Worm (Caenorhabditis elegans) whole organism, L1 larva: ENCODE data around the gene txdc-12.1.

Source experiments
- C34B4.2 ChIP-seq: sonication (generic microtip); optimal IDR thresholded peaks from 2 replicates; lab custom pipeline; 2017; ENCODE audit warnings: mild to moderate bottlenecking, missing genetic modification characterization, missing compliant biosample characterization
- Y116A8C.19 ChIP-seq: sonication (generic microtip); optimal IDR thresholded peaks from 2 replicates; lab custom pipeline; 2016; ENCODE audit warnings: missing compliant biosample characterization, missing genetic modification characterization, borderline replicate concordance
- alr-1 ChIP-seq: fragments of 200-800 bp; sonication (Bioruptor generic); optimal IDR thresholded peaks from 2 replicates; lab custom pipeline; 2018; ENCODE audit warnings: borderline replicate concordance, mild to moderate bottlenecking, missing genetic modification characterization, missing compliant biosample characterization
- ama-1 ChIP-seq: fragments of 150-350 bp; optimal IDR thresholded peaks from 2 replicates; lab custom pipeline; 2014
- blmp-1 ChIP-seq: fragments of 150-350 bp; optimal IDR thresholded peaks from 2 replicates; lab custom pipeline; 2014; ENCODE audit warnings: missing biosample characterization, missing genetic modification characterization
- ceh-8 ChIP-seq: fragments of 200-800 bp; sonication (Bioruptor generic); optimal IDR thresholded peaks from 2 replicates; lab custom pipeline; 2018; ENCODE audit warnings: mild to moderate bottlenecking, missing genetic modification characterization, moderate library complexity, missing compliant biosample characterization
- dpl-1 ChIP-seq, 3 experiments: fragments of 150-350 bp in 2 of 3; sonication (generic microtip) in 1 of 3; optimal IDR thresholded peaks; 2 replicates each; lab custom pipeline; 2014 to 2017; ENCODE audit warnings: missing biosample characterization in 3 of 3, missing genetic modification characterization in 3 of 3, missing genetic modification reagents in 3 of 3
- dsc-1 ChIP-seq: sonication (generic microtip); optimal IDR thresholded peaks from 2 replicates; lab custom pipeline; 2016; ENCODE audit warnings: mild to moderate bottlenecking, missing genetic modification characterization, missing compliant biosample characterization
- efl-1 ChIP-seq, 4 experiments: fragments of 150-350 bp; optimal IDR thresholded peaks in 3 of 4; peaks in 1 of 4; 1 replicate in 1 of 4; 2 replicates in 3 of 4; lab custom pipeline; 2014; ENCODE audit warnings: missing biosample characterization in 2 of 4, missing genetic modification characterization in 2 of 4, missing genetic modification reagents in 2 of 4
- efl-3 ChIP-seq: fragments of 200-800 bp; sonication (Bioruptor generic); optimal IDR thresholded peaks from 2 replicates; lab custom pipeline; 2018; ENCODE audit warnings: mild to moderate bottlenecking, missing genetic modification characterization, missing compliant biosample characterization
- egl-13 ChIP-seq: sonication (generic microtip); optimal IDR thresholded peaks from 2 replicates; lab custom pipeline; 2016; ENCODE audit warnings: missing genotype, missing genetic modification reagents, missing genetic modification characterization, missing compliant biosample characterization
- elt-2 ChIP-seq: sonication (generic microtip); optimal IDR thresholded peaks from 2 replicates; lab custom pipeline; 2016; ENCODE audit warnings: missing genetic modification characterization, mild to moderate bottlenecking, inconsistent platforms, missing compliant biosample characterization, missing genetic modification reagents
- elt-3 ChIP-seq, 6 experiments: fragments of 150-350 bp in 1 of 6; sonication (generic microtip); optimal IDR thresholded peaks; 2 replicates each; lab custom pipeline; 2017 to 2018; ENCODE audit warnings: missing biosample characterization in 6 of 6, missing genetic modification characterization in 6 of 6, inconsistent platforms in 1 of 6
- ets-5 ChIP-seq: fragments of 200-800 bp; sonication (Bioruptor generic); IDR thresholded peaks from 2 replicates; pipeline ENCODE4 v1.3.6; 2022; ENCODE audit warnings: missing genetic modification characterization, missing compliant biosample characterization
- fkh-10 ChIP-seq: sonication (generic microtip); optimal IDR thresholded peaks from 2 replicates; lab custom pipeline; 2017; ENCODE audit warnings: missing biosample characterization, missing genetic modification reagents, missing genetic modification characterization
- fkh-8 ChIP-seq: sonication (generic microtip); optimal IDR thresholded peaks from 2 replicates; lab custom pipeline; 2016; ENCODE audit warnings: mild to moderate bottlenecking, missing genetic modification characterization, missing compliant biosample characterization
- hlh-17 ChIP-seq: fragments of 200-800 bp; sonication (Bioruptor generic); optimal IDR thresholded peaks from 2 replicates; lab custom pipeline; 2018; ENCODE audit warnings: missing genetic modification characterization, mild to moderate bottlenecking, missing compliant biosample characterization, moderate library complexity, borderline replicate concordance
- hlh-4 ChIP-seq: sonication (generic microtip); optimal IDR thresholded peaks from 2 replicates; lab custom pipeline; 2016; ENCODE audit warnings: mild to moderate bottlenecking, missing genetic modification characterization, missing compliant biosample characterization
- jun-1 ChIP-seq: fragments of 150-350 bp; optimal IDR thresholded peaks from 2 replicates; lab custom pipeline; 2014; ENCODE audit warnings: missing biosample characterization, missing genetic modification reagents, missing genetic modification characterization
- lin-14 ChIP-seq: fragments of 200-800 bp; sonication (Bioruptor generic); optimal IDR thresholded peaks from 2 replicates; lab custom pipeline; 2018; ENCODE audit warnings: mild to moderate bottlenecking, missing genetic modification characterization, moderate library complexity, missing compliant biosample characterization
- lin-15B ChIP-seq: fragments of 150-350 bp; sonication (generic microtip); optimal IDR thresholded peaks from 3 replicates; lab custom pipeline; 2014; ENCODE audit warnings: missing biosample characterization, missing genetic modification characterization
- lir-3 ChIP-seq: sonication (generic microtip); optimal IDR thresholded peaks from 2 replicates; lab custom pipeline; 2016; ENCODE audit warnings: mild to moderate bottlenecking, missing genetic modification characterization, moderate library complexity, missing compliant biosample characterization; ENCODE audit not compliant: poor library complexity
- mab-9 ChIP-seq: fragments of 200-800 bp; sonication (Bioruptor generic); IDR thresholded peaks from 2 replicates; pipeline ENCODE4 v1.3.6; 2022; ENCODE audit warnings: missing genetic modification reagents, missing genetic modification characterization, missing compliant biosample characterization
- mdl-1 ChIP-seq, 2 experiments: fragments of 150-350 bp; optimal IDR thresholded peaks; 2 replicates each; lab custom pipeline; 2014 to 2017; ENCODE audit warnings: missing biosample characterization in 2 of 2, missing genetic modification characterization in 2 of 2, inconsistent platforms in 1 of 2
- mef-2 ChIP-seq: fragments of 150-350 bp; optimal IDR thresholded peaks from 2 replicates; lab custom pipeline; 2014; ENCODE audit warnings: missing biosample characterization, missing genetic modification characterization
- mep-1 ChIP-seq: fragments of 150-350 bp; optimal IDR thresholded peaks from 2 replicates; lab custom pipeline; 2014; ENCODE audit warnings: missing biosample characterization, missing genetic modification characterization
- nhr-19 ChIP-seq: fragments of 200-800 bp; sonication (Bioruptor generic); conservative IDR thresholded peaks from 2 replicates; pipeline ENCODE4 v1.3.6; 2022; ENCODE audit warnings: missing genetic modification characterization, missing compliant biosample characterization
- nhr-20 ChIP-seq: sonication (generic microtip); optimal IDR thresholded peaks from 2 replicates; lab custom pipeline; 2016; ENCODE audit warnings: mild to moderate bottlenecking, missing genetic modification characterization, missing compliant biosample characterization
- nhr-237 ChIP-seq: fragments of 150-350 bp; optimal IDR thresholded peaks from 2 replicates; lab custom pipeline; 2014; ENCODE audit warnings: missing biosample characterization, missing genetic modification characterization
- nhr-28 ChIP-seq: fragments of 150-350 bp; optimal IDR thresholded peaks from 2 replicates; lab custom pipeline; 2014; ENCODE audit warnings: missing biosample characterization, missing genetic modification characterization
- nhr-47 ChIP-seq: sonication (generic microtip); optimal IDR thresholded peaks from 2 replicates; lab custom pipeline; 2016; ENCODE audit warnings: mild to moderate bottlenecking, missing genetic modification characterization, moderate library complexity, missing compliant biosample characterization
- nhr-71 ChIP-seq: sonication (generic microtip); optimal IDR thresholded peaks from 2 replicates; lab custom pipeline; 2016; ENCODE audit warnings: mild to moderate bottlenecking, missing genetic modification characterization, moderate library complexity, missing compliant biosample characterization
- nhr-76 ChIP-seq: sonication (generic microtip); optimal IDR thresholded peaks from 2 replicates; lab custom pipeline; 2017; ENCODE audit warnings: missing biosample characterization, missing genetic modification characterization
- nhr-77 ChIP-seq: fragments of 150-350 bp; optimal IDR thresholded peaks from 2 replicates; lab custom pipeline; 2014; ENCODE audit warnings: missing biosample characterization, missing genetic modification characterization
- nhr-85 ChIP-seq: sonication (generic microtip); peaks from one replicate; lab custom pipeline; 2016; ENCODE audit warnings: missing genetic modification characterization, inconsistent platforms, missing compliant biosample characterization
- nhr-90 ChIP-seq: sonication (generic microtip); optimal IDR thresholded peaks from 2 replicates; lab custom pipeline; 2016; ENCODE audit warnings: mild to moderate bottlenecking, missing genetic modification characterization, missing compliant biosample characterization; ENCODE audit not compliant: poor library complexity
- pag-3 ChIP-seq: sonication (generic microtip); optimal IDR thresholded peaks from 2 replicates; lab custom pipeline; 2017; ENCODE audit warnings: missing genetic modification characterization, mild to moderate bottlenecking, missing compliant biosample characterization, antibody characterized with exemption, borderline replicate concordance; ENCODE audit not compliant: insufficient read depth
- pax-3 ChIP-seq: fragments of 200-800 bp; sonication (Bioruptor generic); optimal IDR thresholded peaks from 2 replicates; lab custom pipeline; 2018; ENCODE audit warnings: mild to moderate bottlenecking, missing genetic modification characterization, moderate library complexity, missing compliant biosample characterization
- snu-23 ChIP-seq: sonication (generic microtip); optimal IDR thresholded peaks from 2 replicates; lab custom pipeline; 2016; ENCODE audit warnings: missing genetic modification characterization, missing compliant biosample characterization
- sup-37 ChIP-seq: fragments of 200-800 bp; sonication (Bioruptor generic); optimal IDR thresholded peaks from 2 replicates; lab custom pipeline; 2018; ENCODE audit warnings: mild to moderate bottlenecking, missing genetic modification characterization, missing compliant biosample characterization
- tlp-1 ChIP-seq: fragments of 150-350 bp; optimal IDR thresholded peaks from 2 replicates; lab custom pipeline; 2014; ENCODE audit warnings: missing biosample characterization, missing genetic modification characterization
- vab-15 ChIP-seq: sonication (generic microtip); optimal IDR thresholded peaks from 2 replicates; lab custom pipeline; 2017; ENCODE audit warnings: missing genotype, mild to moderate bottlenecking, missing genetic modification characterization, missing compliant biosample characterization
- zag-1 ChIP-seq: fragments of 150-350 bp; optimal IDR thresholded peaks from 2 replicates; lab custom pipeline; 2014; ENCODE audit warnings: missing biosample characterization, missing genetic modification characterization
- ztf-11 ChIP-seq, 2 experiments: sonication (generic microtip); optimal IDR thresholded peaks; 2 replicates each; lab custom pipeline; 2016 to 2017; ENCODE audit warnings: missing genetic modification characterization in 2 of 2, missing biosample characterization in 1 of 2, missing compliant biosample characterization in 1 of 2

Gene txdc-12.1

DNA sequence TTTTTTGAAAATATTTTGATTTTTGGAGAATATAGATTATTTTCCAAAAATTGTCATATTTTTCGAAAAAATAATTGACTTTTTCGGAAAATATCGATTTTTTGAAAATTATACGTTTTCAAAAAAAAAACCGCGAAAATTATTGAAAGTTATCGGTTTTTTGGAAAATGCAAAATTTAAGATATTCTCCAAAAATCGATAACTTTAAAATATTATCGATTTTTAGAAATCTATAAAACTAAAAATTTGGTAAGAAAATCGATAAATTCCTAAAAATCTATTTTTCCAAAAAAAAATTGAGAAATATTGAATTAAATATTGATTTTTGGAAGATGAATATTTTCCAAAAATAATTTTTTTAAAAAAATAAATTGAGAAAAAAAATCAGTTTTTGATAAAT, 16.9 kb downstream of the txdc-12.1 start:
- TF ChIP-seq nhr-90 (tag; lab: Kevin White, UChicago) (no peak), tlp-1 (tag; lab: Kevin White, UChicago) (no peak), hlh-4 (tag; lab: Kevin White, UChicago) (no peak), ama-1 (no peak), dpl-1 (GFP tag; optimal IDR thresholded peaks at IDR 0.05; lab: Kevin White, UChicago) (no peak), ztf-11 (tag; optimal IDR thresholded peaks at IDR 0.05; lab: Kevin White, UChicago) (no peak), jun-1 (tag; lab: Kevin White, UChicago) (no peak), pax-3 (tag; lab: Kevin White, UChicago) (no peak), egl-13 (tag; lab: Kevin White, UChicago) (no peak), ceh-8 (GFP tag; lab: Kevin White, UChicago) (no peak), sup-37 (no peak), nhr-47 (tag; lab: Kevin White, UChicago) (no peak), mef-2 (no peak), fkh-10 (GFP tag; lab: Kevin White, UChicago) (no peak), hlh-17 (no peak), mab-9 (GFP tag; lab: Robert Waterston, UW) (no peak), dsc-1 (tag; lab: Kevin White, UChicago) (no peak)

DNA sequence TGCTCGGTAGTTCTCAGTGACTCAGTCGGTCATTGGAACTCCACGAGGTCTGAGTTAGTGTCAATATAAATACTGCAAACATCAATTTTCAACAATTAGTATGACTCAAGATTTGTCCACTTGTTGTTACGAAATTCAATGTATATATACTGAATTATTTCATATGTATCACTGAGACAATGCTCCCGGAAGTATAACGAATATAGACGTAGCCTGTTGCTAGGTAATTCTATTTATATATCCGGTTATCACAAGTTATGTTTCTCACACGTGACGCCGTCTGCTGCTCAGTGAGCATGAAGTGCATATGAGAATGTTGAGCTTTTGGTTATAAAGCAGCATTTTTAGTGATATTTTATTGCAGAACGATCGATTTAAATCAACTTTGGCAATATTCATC, 20.4 kb downstream of the txdc-12.1 start:
- TF ChIP-seq efl-1 (optimal IDR thresholded peaks at IDR 0.05; lab: Kevin White, UChicago) (no peak), efl-1 (GFP tag; optimal IDR thresholded peaks at IDR 0.05 in 1 of 2; lab: Kevin White, UChicago) (no peak), C34B4.2 (tag; lab: Kevin White, UChicago) (no peak), lir-3 (tag; lab: Kevin White, UChicago) (no peak), Y116A8C.19 (tag; lab: Kevin White, UChicago) (no peak), ets-5 (no peak), elt-3 (tag; optimal IDR thresholded peaks at IDR 0.05; lab: Kevin White, UChicago) (no peak), nhr-90 (tag; lab: Kevin White, UChicago) (no peak), efl-3 (GFP tag; lab: Kevin White, UChicago) (no peak), nhr-47 (tag; lab: Kevin White, UChicago) (peak; percentile 29), sup-37 (no peak), alr-1 (tag; lab: Kevin White, UChicago) (no peak), nhr-77 (tag; lab: Kevin White, UChicago) (no peak), nhr-71 (tag; lab: Kevin White, UChicago) (peak; percentile 42), zag-1 (tag; lab: Kevin White, UChicago) (no peak), ceh-8 (GFP tag; lab: Kevin White, UChicago) (peak; percentile 58), mdl-1 (tag; optimal IDR thresholded peaks at IDR 0.05; lab: Kevin White, UChicago) (no peak), lin-14 (no peak), nhr-76 (tag; lab: Kevin White, UChicago) (no peak), vab-15 (no peak), nhr-28 (tag; lab: Kevin White, UChicago) (no peak), lin-15B (tag; lab: Kevin White, UChicago) (no peak), nhr-237 (tag; lab: Kevin White, UChicago) (no peak), fkh-8 (tag; lab: Kevin White, UChicago) (peak; percentile 83)

DNA sequence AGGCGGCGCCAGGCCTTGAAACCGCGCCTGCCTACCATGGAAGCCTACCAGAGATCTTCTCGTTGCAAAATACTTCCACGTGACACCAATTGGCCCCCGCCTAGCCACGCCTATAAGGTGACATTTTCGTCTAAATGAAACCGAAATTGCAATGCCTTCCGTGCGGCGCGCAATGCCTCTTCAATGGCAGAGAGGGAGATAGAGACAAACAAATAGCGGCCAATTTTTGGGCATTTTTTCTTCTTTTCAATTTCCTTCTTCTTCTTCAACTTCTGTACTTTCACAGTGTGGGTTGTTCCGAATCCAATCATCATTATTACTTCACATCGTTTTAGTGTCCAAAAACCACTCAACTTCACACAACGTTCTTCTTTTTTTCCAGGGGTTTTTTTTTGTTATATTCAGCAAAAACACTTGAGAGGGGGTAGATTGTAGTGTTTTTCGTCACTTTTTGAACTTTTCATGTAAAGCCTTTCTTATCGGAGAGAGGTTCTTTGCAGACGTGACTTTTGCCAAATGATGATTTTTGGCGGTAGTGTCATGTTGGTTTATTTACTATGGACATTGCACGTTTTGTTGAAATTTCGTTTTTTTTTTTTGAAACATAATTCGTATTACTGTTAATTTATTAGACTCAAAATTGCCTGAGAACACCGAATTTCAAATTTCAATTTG, 21.1 kb downstream of the txdc-12.1 start:
- TF ChIP-seq mep-1 (tag; lab: Kevin White, UChicago) (peak; percentile 34), blmp-1 (tag; lab: Kevin White, UChicago) (peak; percentile 85), snu-23 (GFP tag; lab: Kevin White, UChicago) (peak; percentile 23), elt-2 (tag; lab: Kevin White, UChicago) (no peak), nhr-19 (GFP tag; lab: Robert Waterston, UW) (no peak), hlh-17 (no peak), nhr-90 (tag; lab: Kevin White, UChicago) (peak; percentile 20), sup-37 (no peak), nhr-20 (tag; lab: Kevin White, UChicago) (peak; percentile 22), nhr-71 (tag; lab: Kevin White, UChicago) (peak; percentile 14), pag-3 (tag; lab: Kevin White, UChicago) (peak; percentile 72), nhr-85 (tag; lab: Kevin White, UChicago) (peak; percentile 68)
